Worm (Caenorhabditis elegans) whole organism, L2 larva: ENCODE data around the gene ndx-6.

Experiments
- C34F6.9 ChIP-seq: fragments of 150-350 bp; optimal IDR thresholded peaks from 2 replicates; lab custom pipeline; 2014; ENCODE audit warnings: missing biosample characterization, missing genetic modification characterization
- F13H6.1 ChIP-seq: sonication (generic microtip); optimal IDR thresholded peaks from 2 replicates; lab custom pipeline; 2016; ENCODE audit warnings: missing genetic modification characterization, missing compliant biosample characterization
- Y55F3AM.14 ChIP-seq: fragments of 200-800 bp; sonication (Bioruptor generic); optimal IDR thresholded peaks from 2 replicates; lab custom pipeline; 2018; ENCODE audit warnings: mild to moderate bottlenecking, missing genetic modification characterization, missing compliant biosample characterization
- ZK546.5 ChIP-seq: sonication (generic microtip); optimal IDR thresholded peaks from 2 replicates; lab custom pipeline; 2017; ENCODE audit warnings: missing biosample characterization, missing genetic modification characterization
- alr-1 ChIP-seq: fragments of 150-350 bp; optimal IDR thresholded peaks from 2 replicates; lab custom pipeline; 2014; ENCODE audit warnings: missing biosample characterization, missing genetic modification characterization
- ama-1 ChIP-seq: fragments of 150-350 bp; optimal IDR thresholded peaks from 2 replicates; lab custom pipeline; 2018; ENCODE audit warnings: inconsistent platforms
- blmp-1 ChIP-seq: sonication (generic microtip); optimal IDR thresholded peaks from 2 replicates; lab custom pipeline; 2017; ENCODE audit warnings: missing genetic modification characterization, mild to moderate bottlenecking, missing compliant biosample characterization, antibody characterized with exemption, moderate library complexity; ENCODE audit not compliant: insufficient read depth
- ceh-82 ChIP-seq: fragments of 150-350 bp; optimal IDR thresholded peaks from 2 replicates; lab custom pipeline; 2014; ENCODE audit warnings: missing biosample characterization, missing genetic modification characterization
- crh-2 ChIP-seq: sonication (generic microtip); optimal IDR thresholded peaks from 2 replicates; lab custom pipeline; 2017; ENCODE audit warnings: missing biosample characterization, missing genetic modification characterization
- elt-1 ChIP-seq: fragments of 150-350 bp; optimal IDR thresholded peaks from 2 replicates; lab custom pipeline; 2014; ENCODE audit warnings: missing biosample characterization, missing genetic modification characterization
- elt-3 ChIP-seq: sonication (generic microtip); optimal IDR thresholded peaks from 2 replicates; lab custom pipeline; 2017; ENCODE audit warnings: missing biosample characterization, missing genetic modification characterization
- fos-1 ChIP-seq: fragments of 150-350 bp; optimal IDR thresholded peaks from 2 replicates; lab custom pipeline; 2014; ENCODE audit warnings: missing biosample characterization, missing genetic modification characterization
- gmeb-1 ChIP-seq: fragments of 150-350 bp; optimal IDR thresholded peaks from 2 replicates; lab custom pipeline; 2014; ENCODE audit warnings: missing biosample characterization, missing genetic modification characterization
- lin-11 ChIP-seq: fragments of 150-350 bp; sonication (generic microtip); optimal IDR thresholded peaks from 2 replicates; lab custom pipeline; 2014; ENCODE audit warnings: missing biosample characterization, missing genetic modification characterization, inconsistent platforms, mixed read lengths
- lin-13 ChIP-seq: fragments of 150-350 bp; optimal IDR thresholded peaks from 2 replicates; lab custom pipeline; 2014; ENCODE audit warnings: missing biosample characterization, missing genetic modification reagents, missing genetic modification characterization
- lin-39 ChIP-seq: fragments of 150-350 bp; optimal IDR thresholded peaks from 2 replicates; lab custom pipeline; 2014; ENCODE audit warnings: missing biosample characterization, missing genetic modification reagents, missing genetic modification characterization
- lsy-2 ChIP-seq, 2 experiments: fragments of 150-350 bp in 1 of 2; sonication (generic microtip) in 1 of 2; optimal IDR thresholded peaks; 2 replicates each; lab custom pipeline; 2014 to 2017; ENCODE audit warnings: missing biosample characterization in 2 of 2, missing genetic modification characterization in 2 of 2
- mdl-1 ChIP-seq, 2 experiments: fragments of 150-350 bp in 1 of 2; sonication (generic microtip) in 1 of 2; optimal IDR thresholded peaks; 2 replicates each; lab custom pipeline; 2017; ENCODE audit warnings: missing biosample characterization in 2 of 2, missing genetic modification characterization in 2 of 2
- nhr-10 ChIP-seq: sonication (generic microtip); optimal IDR thresholded peaks from 2 replicates; lab custom pipeline; 2017; ENCODE audit warnings: missing biosample characterization, missing genetic modification characterization
- nhr-11 ChIP-seq: fragments of 150-350 bp; optimal IDR thresholded peaks from 2 replicates; lab custom pipeline; 2014; ENCODE audit warnings: missing biosample characterization, missing genetic modification characterization
- nhr-129 ChIP-seq: fragments of 150-350 bp; optimal IDR thresholded peaks from 2 replicates; lab custom pipeline; 2014; ENCODE audit warnings: missing biosample characterization, missing genetic modification characterization
- nhr-21 ChIP-seq: fragments of 150-350 bp; optimal IDR thresholded peaks from 2 replicates; lab custom pipeline; 2014; ENCODE audit warnings: missing biosample characterization, missing genetic modification characterization
- nhr-25 ChIP-seq: fragments of 150-350 bp; sonication (generic microtip); optimal IDR thresholded peaks from 3 replicates; lab custom pipeline; 2014; ENCODE audit warnings: missing biosample characterization, missing genetic modification characterization
- peb-1 ChIP-seq: fragments of 150-350 bp; optimal IDR thresholded peaks from 2 replicates; lab custom pipeline; 2014; ENCODE audit warnings: missing biosample characterization, missing genetic modification characterization
- sem-4 ChIP-seq: fragments of 150-350 bp; optimal IDR thresholded peaks from 2 replicates; lab custom pipeline; 2014; ENCODE audit warnings: missing biosample characterization, missing genetic modification reagents, missing genetic modification characterization
- sma-3 ChIP-seq: sonication (generic microtip); optimal IDR thresholded peaks from 2 replicates; lab custom pipeline; 2016; ENCODE audit warnings: missing genetic modification reagents, missing genetic modification characterization, missing compliant biosample characterization
- sma-9 ChIP-seq, 2 experiments: fragments of 150-350 bp in 1 of 2; sonication (generic microtip) in 1 of 2; optimal IDR thresholded peaks; 2 replicates each; lab custom pipeline; 2014 to 2016; ENCODE audit warnings: missing genetic modification characterization in 2 of 2, mild to moderate bottlenecking in 1 of 2, missing biosample characterization in 1 of 2, missing compliant biosample characterization in 1 of 2, missing genetic modification reagents in 1 of 2, moderate library complexity in 1 of 2
- snpc-4 ChIP-seq: fragments of 150-350 bp; optimal IDR thresholded peaks from 2 replicates; lab custom pipeline; 2014; ENCODE audit warnings: missing biosample characterization, missing genetic modification characterization
- unc-39 ChIP-seq: fragments of 150-350 bp; optimal IDR thresholded peaks from 2 replicates; lab custom pipeline; 2014; ENCODE audit warnings: missing biosample characterization, missing genetic modification characterization
- unc-55 ChIP-seq: fragments of 150-350 bp; sonication (generic microtip); optimal IDR thresholded peaks from 3 replicates; lab custom pipeline; 2014; ENCODE audit warnings: missing biosample characterization, missing genetic modification reagents, missing genetic modification characterization
- unc-62 ChIP-seq: fragments of 150-350 bp; optimal IDR thresholded peaks from 2 replicates; lab custom pipeline; 2014; ENCODE audit warnings: missing biosample characterization, missing genetic modification reagents, missing genetic modification characterization
- zag-1 ChIP-seq: fragments of 150-350 bp; optimal IDR thresholded peaks from 2 replicates; lab custom pipeline; 2014; ENCODE audit warnings: missing biosample characterization, missing genetic modification characterization
- ztf-11 ChIP-seq: sonication (generic microtip); optimal IDR thresholded peaks from 2 replicates; lab custom pipeline; 2017; ENCODE audit warnings: missing biosample characterization, missing genetic modification characterization
- ztf-4 ChIP-seq: fragments of 150-350 bp; optimal IDR thresholded peaks from 2 replicates; lab custom pipeline; 2014; ENCODE audit warnings: missing biosample characterization, missing genetic modification characterization

ndx-6 gene

DNA sequence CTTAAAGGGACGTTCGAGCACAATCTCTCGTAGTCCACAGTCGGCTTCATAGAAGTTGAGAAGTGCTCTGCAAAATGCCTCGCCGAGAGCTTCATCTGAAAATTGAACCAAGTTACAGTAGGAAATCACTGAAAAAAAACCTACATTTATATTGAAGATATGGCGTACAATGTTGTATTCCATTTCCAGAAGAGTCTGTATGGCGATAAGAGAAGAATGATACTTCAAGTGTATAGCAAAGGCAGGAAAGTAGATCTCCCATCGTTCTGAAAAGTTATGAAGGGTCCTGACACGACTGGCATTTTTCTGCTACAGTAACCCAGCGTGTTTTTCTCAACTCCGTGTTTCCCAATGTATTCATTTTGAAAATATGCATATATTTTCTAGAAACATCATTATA, 5.4 kb downstream of the ndx-6 start:
- TF ChIP-seq F13H6.1 (tag; lab: Kevin White, UChicago) (no peak), ztf-11 (tag; lab: Kevin White, UChicago) (no peak), zag-1 (tag; lab: Kevin White, UChicago) (no peak), alr-1 (tag; lab: Kevin White, UChicago) (no peak), unc-62 (GFP tag; lab: Kevin White, UChicago) (no peak), ztf-4 (no peak), fos-1 (tag; lab: Kevin White, UChicago) (no peak), elt-3 (tag; lab: Kevin White, UChicago) (no peak), peb-1 (no peak), lin-39 (tag; lab: Kevin White, UChicago) (no peak), ceh-82 (tag; lab: Kevin White, UChicago) (no peak), nhr-21 (tag; lab: Kevin White, UChicago) (no peak), mdl-1 (tag; optimal IDR thresholded peaks at IDR 0.05; lab: Kevin White, UChicago) (no peak)
- TF ChIP-seq, all 48 proteins: peak for 0

DNA sequence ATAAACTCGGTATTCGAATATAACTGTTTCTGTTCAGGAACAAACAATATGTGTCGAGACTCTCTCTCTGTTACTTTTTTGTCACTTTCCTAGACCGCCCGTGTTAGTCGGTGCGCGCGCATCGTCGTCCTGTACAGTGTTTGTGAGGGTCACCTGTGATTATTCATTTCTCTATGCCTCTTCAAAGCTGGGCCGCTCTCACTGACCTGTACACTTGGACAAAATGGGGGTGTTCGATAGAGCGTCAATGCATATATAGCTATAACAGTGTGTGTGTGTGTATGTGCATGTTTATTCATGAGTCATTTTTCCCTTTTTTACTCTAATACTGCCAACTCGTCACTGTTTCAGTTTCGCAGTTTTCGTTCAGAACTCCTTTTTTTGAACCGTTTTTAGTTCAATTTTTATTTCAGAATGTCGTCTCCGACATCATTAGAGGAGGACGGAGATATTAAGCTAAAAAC, 10.0 kb downstream of the ndx-6 start, which contains the start of gene pkc-3:
pkc-3 (plus strand) TSS at position 414 of the 464 bp plus-strand sequence.
- TF ChIP-seq nhr-129 (peak; percentile 78), gmeb-1 (tag; lab: Kevin White, UChicago) (peak; percentile 60), nhr-21 (tag; lab: Kevin White, UChicago) (peak; percentile 78), lin-13 (GFP tag; lab: Kevin White, UChicago) (peak; percentile 51), ZK546.5 (tag; lab: Kevin White, UChicago) (no peak), C34F6.9 (tag; lab: Kevin White, UChicago) (peak; percentile 17), ama-1 (lab: Kevin White, UChicago) (peak; percentile 48), ztf-4 (peak; percentile 56), nhr-25 (peak; percentile 86), unc-55 (GFP tag; lab: Kevin White, UChicago) (peak; percentile 21), sma-9 (GFP tag; optimal IDR thresholded peaks at IDR 0.05; lab: Kevin White, UChicago) (peak; percentile 61), sma-9 (tag; optimal IDR thresholded peaks at IDR 0.05; lab: Kevin White, UChicago) (no peak), blmp-1 (peak; percentile 50), lsy-2 (tag; optimal IDR thresholded peaks at IDR 0.05; lab: Kevin White, UChicago) (peak in 1 of 2 experiments; percentile 65), unc-39 (tag; lab: Kevin White, UChicago) (no peak), unc-62 (GFP tag; lab: Kevin White, UChicago) (no peak), F13H6.1 (tag; lab: Kevin White, UChicago) (peak; percentile 62), sma-3 (GFP tag; lab: Kevin White, UChicago) (peak; percentile 85), crh-2 (tag; lab: Kevin White, UChicago) (peak; percentile 71), sem-4 (peak; percentile 5), ztf-11 (tag; lab: Kevin White, UChicago) (no peak), Y55F3AM.14 (GFP tag; lab: Kevin White, UChicago) (no peak), fos-1 (tag; lab: Kevin White, UChicago) (peak; percentile 98), nhr-10 (tag; lab: Kevin White, UChicago) (no peak)

DNA sequence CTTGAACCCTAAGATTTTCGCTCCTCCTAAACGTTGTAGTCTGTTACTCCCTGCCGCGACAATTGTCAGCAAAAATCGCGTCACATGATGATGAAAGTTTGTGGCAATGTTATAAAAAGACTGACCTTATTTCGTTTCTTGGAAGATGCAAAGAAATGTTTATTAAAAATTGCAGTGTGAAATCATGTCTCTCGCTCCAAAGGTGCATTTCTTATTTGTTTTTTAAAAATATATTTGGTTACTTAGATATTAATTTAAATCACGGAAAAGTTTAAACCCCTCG, 11.5 kb downstream of the ndx-6 start:
- TF ChIP-seq sma-9 (GFP tag; optimal IDR thresholded peaks at IDR 0.05; lab: Kevin White, UChicago) (peak; percentile 33), sma-9 (tag; optimal IDR thresholded peaks at IDR 0.05; lab: Kevin White, UChicago) (no peak), nhr-25 (peak; percentile 5), crh-2 (tag; lab: Kevin White, UChicago) (peak; percentile 28), snpc-4 (tag; lab: Kevin White, UChicago) (no peak), elt-1 (tag; lab: Kevin White, UChicago) (no peak), nhr-129 (peak; percentile 49), fos-1 (tag; lab: Kevin White, UChicago) (peak; percentile 8)

DNA sequence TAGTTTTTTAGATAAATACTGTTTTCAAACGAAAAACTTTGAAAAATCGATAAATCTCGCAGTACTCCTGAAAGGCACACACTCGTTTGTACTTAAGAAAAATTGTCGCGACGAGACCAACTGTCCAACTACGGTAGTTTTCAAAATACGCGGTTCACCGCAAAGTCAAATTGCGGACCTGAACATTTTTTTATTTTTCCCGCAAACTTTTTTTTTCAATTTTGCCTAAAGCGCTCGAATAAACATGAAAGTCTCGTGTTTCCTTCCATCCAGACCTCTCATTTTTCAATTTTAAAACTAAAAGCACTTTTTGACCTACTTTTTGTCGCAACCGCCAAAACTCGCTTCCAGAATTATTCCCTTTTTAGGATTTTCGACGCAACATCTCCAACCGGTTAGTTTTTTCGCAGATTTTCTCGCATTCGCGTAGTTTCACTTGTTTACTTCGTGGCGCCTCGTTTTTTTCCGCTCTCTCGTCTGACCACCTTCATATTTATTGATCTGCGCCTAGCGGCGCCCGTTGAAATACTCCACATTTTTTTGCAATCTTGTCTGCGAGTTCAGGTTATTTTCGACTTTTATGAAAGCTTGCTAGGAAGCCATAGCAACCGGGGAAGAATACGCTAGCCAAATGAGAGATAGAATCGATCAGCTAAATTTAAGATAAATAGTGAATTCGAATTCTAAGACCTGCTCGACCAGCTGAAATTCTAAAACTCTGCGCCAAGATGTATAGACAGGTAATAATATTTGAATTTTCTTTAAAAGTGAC, 12.0 kb downstream of the ndx-6 start, which contains the start of gene prdx-2:
prdx-2 (plus strand) TSS at position 729 of the 772 bp plus-strand sequence.
- peak in 1 of 2 experiments; percentile 16 for TF ChIP-seq lsy-2 (tag; optimal IDR thresholded peaks at IDR 0.05; lab: Kevin White, UChicago)
- no peak for TF ChIP-seq nhr-10 (tag; lab: Kevin White, UChicago)
- no peak for TF ChIP-seq nhr-11
- TF ChIP-seq lin-11 (tag; lab: Kevin White, UChicago) = peak; percentile 16
